Fruit fly (Drosophila melanogaster): ENCODE results near the gene Pomp.

The Pomp gene

DNA sequence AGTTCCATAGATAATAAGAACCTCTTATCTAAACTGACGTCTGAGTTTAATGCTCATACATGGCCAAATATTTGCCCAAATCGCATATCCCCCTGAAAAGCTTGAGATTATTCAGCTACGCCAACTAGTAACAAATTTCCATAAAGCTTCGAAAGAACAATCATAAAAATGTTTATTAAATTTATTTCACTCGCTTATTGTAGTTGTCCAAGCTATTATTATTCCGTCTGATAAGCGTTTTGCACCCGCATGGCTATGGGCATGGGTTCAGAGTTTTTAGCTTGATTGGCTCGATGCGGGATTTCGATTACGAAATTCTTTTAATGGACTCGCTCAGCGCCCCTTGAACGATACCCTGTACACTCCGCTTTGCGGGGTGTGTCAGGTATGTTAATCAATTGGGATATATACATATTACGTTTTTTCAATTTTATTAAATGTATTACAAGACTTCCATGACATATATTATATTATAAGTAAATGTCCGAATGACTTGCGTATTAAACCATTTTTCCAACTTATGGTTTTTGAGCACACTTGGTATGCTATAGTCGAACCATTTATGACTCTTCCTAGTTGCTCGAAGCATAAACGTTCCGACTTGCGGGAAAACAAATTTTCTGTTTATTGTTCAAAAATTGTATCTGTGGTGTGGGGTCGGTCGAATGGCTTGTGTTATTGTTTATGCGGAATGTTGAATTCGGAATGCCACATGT, 18.3 kb downstream of the Pomp start (continued):
- TF ChIP-seq E2f1 (GFP tag; IDR thresholded peaks at IDR 0.05) = peak; percentile 95
- peak; percentile 93 for TF ChIP-seq Aef1 (GFP tag; IDR thresholded peaks at IDR 0.05)
- peak; percentile 40 for TF ChIP-seq NK7.1 (GFP tag; optimal IDR thresholded peaks at IDR 0.05)
- TF ChIP-seq maf-S (GFP tag; optimal IDR thresholded peaks at IDR 0.05) = peak; percentile 76
- TF ChIP-seq bab2 (GFP tag; optimal IDR thresholded peaks at IDR 0.05) = peak; percentile 86
- TF ChIP-seq CG30431 (GFP tag; optimal IDR thresholded peaks at IDR 0.05) = peak; percentile 92
- TF ChIP-seq toy (GFP tag; IDR thresholded peaks at IDR 0.05) = peak; percentile 86
- peak; percentile 94 for TF ChIP-seq Abd-B (GFP tag; optimal IDR thresholded peaks at IDR 0.05)
- TF ChIP-seq cas (GFP tag; IDR thresholded peaks at IDR 0.05) = peak; percentile 85
- TF ChIP-seq CG7839 (tag; optimal IDR thresholded peaks at IDR 0.05) = peak; percentile 97
- peak; percentile 96 for TF ChIP-seq Meics (GFP tag; optimal IDR thresholded peaks at IDR 0.05)
- peak; percentile 94 for TF ChIP-seq CG14050 (GFP tag; IDR thresholded peaks at IDR 0.05)
- TF ChIP-seq Xrp1 (GFP tag; IDR thresholded peaks at IDR 0.05) = peak; percentile 96
- TF ChIP-seq CG1602 (GFP tag; optimal IDR thresholded peaks at IDR 0.05) = peak; percentile 94
- TF ChIP-seq cad (GFP tag; optimal IDR thresholded peaks at IDR 0.05) = no peak
- no peak for TF ChIP-seq Tbp (GFP tag; optimal IDR thresholded peaks at IDR 0.05)
- peak; percentile 70 for TF ChIP-seq CG7963 (GFP tag; IDR thresholded peaks at IDR 0.05; ENCODE audit: partially characterized antibody)
- peak; percentile 85 for TF ChIP-seq CG8281 (tag; optimal IDR thresholded peaks at IDR 0.05)
- peak; percentile 62 for TF ChIP-seq YL-1 (GFP tag; optimal IDR thresholded peaks at IDR 0.05)
- TF ChIP-seq crc (GFP tag; optimal IDR thresholded peaks at IDR 0.05) = peak; percentile 55
- TF ChIP-seq MESR4 (GFP tag; optimal IDR thresholded peaks at IDR 0.05) = peak; percentile 58
- peak; percentile 94 for TF ChIP-seq tio (GFP tag; optimal IDR thresholded peaks at IDR 0.05)
- peak; percentile 22 for TF ChIP-seq pzg (GFP tag; optimal IDR thresholded peaks at IDR 0.05)
- TF ChIP-seq nom (GFP tag; optimal IDR thresholded peaks at IDR 0.05) = peak; percentile 26
- TF ChIP-seq sug (tag; optimal IDR thresholded peaks at IDR 0.05) = peak; percentile 93
- peak; percentile 94 for TF ChIP-seq tup (GFP tag; optimal IDR thresholded peaks at IDR 0.05)
- peak; percentile 96 for TF ChIP-seq Dbx (GFP tag; IDR thresholded peaks at IDR 0.05)
- TF ChIP-seq Hmr (GFP tag; optimal IDR thresholded peaks at IDR 0.05) = peak; percentile 97
- TF ChIP-seq bcd (GFP tag; optimal IDR thresholded peaks at IDR 0.05) = peak; percentile 95
- TF ChIP-seq TFAM (GFP tag; optimal IDR thresholded peaks at IDR 0.05) = peak; percentile 71
- peak; percentile 68 for TF ChIP-seq CG7928 (GFP tag; optimal IDR thresholded peaks at IDR 0.05)
- peak; percentile 92 for TF ChIP-seq fd3F (GFP tag; optimal IDR thresholded peaks at IDR 0.05)
- TF ChIP-seq pum (GFP tag; optimal IDR thresholded peaks at IDR 0.05) = no peak
- peak; percentile 45 for TF ChIP-seq Sry-β (GFP tag; optimal IDR thresholded peaks at IDR 0.05)
- peak; percentile 91 for TF ChIP-seq CG11085 (GFP tag; IDR thresholded peaks at IDR 0.05)
- peak; percentile 74 for TF ChIP-seq GATAe (GFP tag; conservative IDR thresholded peaks at IDR 0.05)
- TF ChIP-seq Sry-δ (GFP tag; optimal IDR thresholded peaks at IDR 0.05) = peak; percentile 37
- TF ChIP-seq CG9215 (GFP tag; IDR thresholded peaks at IDR 0.05) = peak; percentile 92
- TF ChIP-seq CG4854 (GFP tag; optimal IDR thresholded peaks at IDR 0.05) = peak; percentile 89
- TF ChIP-seq dpn (GFP tag; optimal IDR thresholded peaks at IDR 0.05) = peak; percentile 78 to 96
- peak; percentile 47 for TF ChIP-seq CG12236 (GFP tag; optimal IDR thresholded peaks at IDR 0.05)
- TF ChIP-seq CG1024 (GFP tag; IDR thresholded peaks at IDR 0.05) = peak; percentile 69
- peak; percentile 30 for TF ChIP-seq ab (GFP tag; optimal IDR thresholded peaks at IDR 0.05)
- peak; percentile 88 for TF ChIP-seq CG31224 (GFP tag; IDR thresholded peaks at IDR 0.05)
- TF ChIP-seq CG7556 (GFP tag; optimal IDR thresholded peaks at IDR 0.05) = peak; percentile 97
- TF ChIP-seq lbe (GFP tag; optimal IDR thresholded peaks at IDR 0.05) = peak; percentile 18
- TF ChIP-seq luna (GFP tag; optimal IDR thresholded peaks at IDR 0.05) = peak; percentile 2
- TF ChIP-seq CG7745 (tag; optimal IDR thresholded peaks at IDR 0.05) = peak; percentile 28
- TF ChIP-seq CG3838 (GFP tag; optimal IDR thresholded peaks at IDR 0.05) = peak; percentile 77
- TF ChIP-seq twi (tag; optimal IDR thresholded peaks at IDR 0.05) = peak; percentile 89
